Worm (Caenorhabditis elegans) whole organism, L3 larva: ENCODE results near the gene F02E11.3.

Experiments used
- R02D3.7 ChIP-seq: fragments of 150-350 bp; optimal IDR thresholded peaks from 2 replicates; lab custom pipeline; 2014; ENCODE audit warnings: missing biosample characterization, missing genetic modification characterization
- aly-2 ChIP-seq: fragments of 150-350 bp; optimal IDR thresholded peaks from 2 replicates; lab custom pipeline; 2014; ENCODE audit warnings: missing biosample characterization, missing genetic modification characterization
- ama-1 ChIP-seq: fragments of 150-350 bp; optimal IDR thresholded peaks from 2 replicates; lab custom pipeline; 2018
- ceh-16 ChIP-seq: sonication (generic microtip); optimal IDR thresholded peaks from 2 replicates; lab custom pipeline; 2017; ENCODE audit warnings: missing biosample characterization, missing genetic modification characterization
- ceh-28 ChIP-seq: fragments of 150-350 bp; optimal IDR thresholded peaks from 2 replicates; lab custom pipeline; 2014; ENCODE audit warnings: missing biosample characterization, missing genetic modification reagents, missing genetic modification characterization
- ceh-82 ChIP-seq: fragments of 150-350 bp; optimal IDR thresholded peaks from 2 replicates; lab custom pipeline; 2014; ENCODE audit warnings: missing biosample characterization, missing genetic modification characterization
- ceh-9 ChIP-seq: sonication (generic microtip); optimal IDR thresholded peaks from 2 replicates; lab custom pipeline; 2018; ENCODE audit warnings: missing biosample characterization, missing genetic modification characterization
- daf-12 ChIP-seq: fragments of 150-350 bp; optimal IDR thresholded peaks from 2 replicates; lab custom pipeline; 2014; ENCODE audit warnings: missing biosample characterization, missing genetic modification reagents, missing genetic modification characterization
- egl-5 ChIP-seq: fragments of 150-350 bp; optimal IDR thresholded peaks from 2 replicates; lab custom pipeline; 2017; ENCODE audit warnings: missing biosample characterization, missing genetic modification reagents, missing genetic modification characterization, inconsistent platforms
- elt-1 ChIP-seq: fragments of 150-350 bp; optimal IDR thresholded peaks from 2 replicates; lab custom pipeline; 2014; ENCODE audit warnings: missing biosample characterization, missing genetic modification characterization
- elt-3 ChIP-seq, 3 experiments: fragments of 150-350 bp in 1 of 3; sonication (generic microtip) in 2 of 3; optimal IDR thresholded peaks; 2 replicates in 2 of 3; 4 replicates in 1 of 3; lab custom pipeline; 2014 to 2017; ENCODE audit warnings: missing biosample characterization in 3 of 3, missing genetic modification characterization in 3 of 3
- fkh-10 ChIP-seq: sonication (generic microtip); optimal IDR thresholded peaks from 2 replicates; lab custom pipeline; 2017; ENCODE audit warnings: missing biosample characterization, missing genetic modification reagents, missing genetic modification characterization
- fkh-2 ChIP-seq: fragments of 150-350 bp; optimal IDR thresholded peaks from 2 replicates; lab custom pipeline; 2014; ENCODE audit warnings: missing biosample characterization, missing genetic modification reagents, missing genetic modification characterization
- fos-1 ChIP-seq: fragments of 150-350 bp; optimal IDR thresholded peaks from 2 replicates; lab custom pipeline; 2014; ENCODE audit warnings: missing biosample characterization, missing genetic modification characterization
- hmg-11 ChIP-seq: sonication (generic microtip); optimal IDR thresholded peaks from 2 replicates; lab custom pipeline; 2016; ENCODE audit warnings: missing genetic modification characterization, missing compliant biosample characterization
- jun-1 ChIP-seq: fragments of 150-350 bp; optimal IDR thresholded peaks from 2 replicates; lab custom pipeline; 2014; ENCODE audit warnings: missing biosample characterization, missing genetic modification reagents, missing genetic modification characterization
- lsy-12 ChIP-seq: sonication (generic microtip); optimal IDR thresholded peaks from 2 replicates; lab custom pipeline; 2016; ENCODE audit warnings: mild to moderate bottlenecking, missing genetic modification characterization, missing compliant biosample characterization
- mdl-1 ChIP-seq: fragments of 150-350 bp; optimal IDR thresholded peaks from 2 replicates; lab custom pipeline; 2014; ENCODE audit warnings: missing biosample characterization, missing genetic modification characterization
- mml-1 ChIP-seq: fragments of 150-350 bp; sonication (generic microtip); optimal IDR thresholded peaks from 3 replicates; lab custom pipeline; 2014; ENCODE audit warnings: missing biosample characterization, missing genetic modification characterization
- nfya-1 ChIP-seq: sonication (generic microtip); optimal IDR thresholded peaks from 2 replicates; lab custom pipeline; 2017; ENCODE audit warnings: missing genetic modification characterization, mild to moderate bottlenecking, missing compliant biosample characterization, antibody characterized with exemption, moderate library complexity; ENCODE audit not compliant: insufficient read depth
- nhr-12 ChIP-seq: fragments of 150-350 bp; optimal IDR thresholded peaks from 2 replicates; lab custom pipeline; 2014; ENCODE audit warnings: missing biosample characterization, missing genetic modification characterization
- nhr-28 ChIP-seq: fragments of 150-350 bp; optimal IDR thresholded peaks from 2 replicates; lab custom pipeline; 2014; ENCODE audit warnings: missing biosample characterization, missing genetic modification characterization
- nhr-43 ChIP-seq: sonication (generic microtip); optimal IDR thresholded peaks from 2 replicates; lab custom pipeline; 2016; ENCODE audit warnings: mild to moderate bottlenecking, missing genetic modification characterization, missing compliant biosample characterization; ENCODE audit not compliant: poor library complexity, severe bottlenecking
- nhr-67 ChIP-seq: fragments of 150-350 bp; optimal IDR thresholded peaks from 2 replicates; lab custom pipeline; 2014; ENCODE audit warnings: missing biosample characterization, missing genetic modification characterization
- nhr-77 ChIP-seq: fragments of 150-350 bp; optimal IDR thresholded peaks from 2 replicates; lab custom pipeline; 2014; ENCODE audit warnings: missing biosample characterization, missing genetic modification characterization
- pha-4 ChIP-seq: fragments of 150-350 bp; optimal IDR thresholded peaks from 2 replicates; lab custom pipeline; 2014; ENCODE audit warnings: missing biosample characterization, missing genetic modification reagents, missing genetic modification characterization
- pqm-1 ChIP-seq: fragments of 150-350 bp; optimal IDR thresholded peaks from 2 replicates; lab custom pipeline; 2017; ENCODE audit warnings: missing biosample characterization, missing genetic modification characterization, inconsistent platforms
- sea-2 ChIP-seq: fragments of 150-350 bp; sonication (generic microtip); optimal IDR thresholded peaks from 4 replicates; lab custom pipeline; 2014; ENCODE audit warnings: missing biosample characterization, missing genetic modification reagents, missing genetic modification characterization
- skn-1 ChIP-seq: fragments of 150-350 bp; optimal IDR thresholded peaks from 2 replicates; lab custom pipeline; 2014; ENCODE audit warnings: missing biosample characterization, missing genetic modification characterization
- snpc-4 ChIP-seq: fragments of 150-350 bp; optimal IDR thresholded peaks from 2 replicates; lab custom pipeline; 2014; ENCODE audit warnings: missing biosample characterization, missing genetic modification characterization
- tbx-2 ChIP-seq: sonication (generic microtip); optimal IDR thresholded peaks from 2 replicates; lab custom pipeline; 2016; ENCODE audit warnings: mild to moderate bottlenecking, missing genetic modification characterization, missing compliant biosample characterization
- unc-39 ChIP-seq: sonication (generic microtip); optimal IDR thresholded peaks from 4 replicates; lab custom pipeline; 2017; ENCODE audit warnings: missing biosample characterization, missing genetic modification characterization
- unc-62 ChIP-seq: fragments of 150-350 bp; sonication (generic microtip); optimal IDR thresholded peaks from 4 replicates; lab custom pipeline; 2014; ENCODE audit warnings: missing biosample characterization, missing genetic modification reagents, missing genetic modification characterization
- ztf-11 ChIP-seq: fragments of 150-350 bp; optimal IDR thresholded peaks from 2 replicates; lab custom pipeline; 2014; ENCODE audit warnings: missing biosample characterization, missing genetic modification characterization
- ztf-4 ChIP-seq: fragments of 150-350 bp; optimal IDR thresholded peaks from 2 replicates; lab custom pipeline; 2014; ENCODE audit warnings: missing biosample characterization, missing genetic modification characterization

Gene F02E11.3

DNA sequence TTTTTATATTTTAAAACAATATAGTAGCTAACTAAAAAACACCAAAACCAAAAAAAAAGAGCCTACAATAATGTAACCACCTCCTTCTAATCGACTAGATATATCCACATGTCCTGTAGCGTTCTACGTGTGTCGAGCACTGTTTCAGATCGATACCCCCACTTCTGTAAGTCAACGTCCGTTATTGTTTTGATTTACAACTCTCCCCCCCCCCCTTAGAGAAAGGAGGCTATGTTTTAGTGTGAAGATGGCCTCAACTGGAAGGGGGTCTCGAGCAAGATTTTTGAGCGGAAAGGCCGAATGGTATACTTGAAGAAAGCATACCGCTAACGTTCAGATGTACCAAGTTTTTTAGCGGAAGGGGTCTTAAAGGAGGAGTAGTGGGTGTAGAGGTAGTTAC, 2.9 kb upstream of the F02E11.3 start, which contains the start of gene F02E11.4:
TSS of gene F02E11.4 (minus strand) at position 101 of the 400 bp plus-strand sequence.
- TF ChIP-seq skn-1 (no peak), nhr-67 (tag; lab: Kevin White, UChicago) (no peak), fos-1 (tag; lab: Kevin White, UChicago) (no peak), egl-5 (tag; lab: Kevin White, UChicago) (no peak), unc-39 (no peak), ceh-28 (tag; lab: Kevin White, UChicago) (no peak), tbx-2 (tag; lab: Kevin White, UChicago) (no peak), aly-2 (tag; lab: Kevin White, UChicago) (no peak), nhr-43 (tag; lab: Kevin White, UChicago) (no peak), mml-1 (tag; lab: Kevin White, UChicago) (no peak), fkh-10 (GFP tag; lab: Kevin White, UChicago) (no peak), nfya-1 (tag; lab: Kevin White, UChicago) (no peak), R02D3.7 (tag; lab: Kevin White, UChicago) (no peak), ztf-11 (tag; lab: Kevin White, UChicago) (no peak), hmg-11 (tag; lab: Kevin White, UChicago) (no peak), nhr-77 (tag; lab: Kevin White, UChicago) (no peak), ceh-16 (tag; lab: Kevin White, UChicago) (no peak), fkh-2 (tag; lab: Kevin White, UChicago) (no peak), ztf-4 (tag; lab: Kevin White, UChicago) (no peak)

- TF ChIP-seq snpc-4 (tag; lab: Kevin White, UChicago), result no peak
- no peak for TF ChIP-seq nhr-43 (tag; lab: Kevin White, UChicago)
Observed at ce11 chrII:3270598-3270997, 4.2 kb downstream of the F02E11.3 start.

DNA sequence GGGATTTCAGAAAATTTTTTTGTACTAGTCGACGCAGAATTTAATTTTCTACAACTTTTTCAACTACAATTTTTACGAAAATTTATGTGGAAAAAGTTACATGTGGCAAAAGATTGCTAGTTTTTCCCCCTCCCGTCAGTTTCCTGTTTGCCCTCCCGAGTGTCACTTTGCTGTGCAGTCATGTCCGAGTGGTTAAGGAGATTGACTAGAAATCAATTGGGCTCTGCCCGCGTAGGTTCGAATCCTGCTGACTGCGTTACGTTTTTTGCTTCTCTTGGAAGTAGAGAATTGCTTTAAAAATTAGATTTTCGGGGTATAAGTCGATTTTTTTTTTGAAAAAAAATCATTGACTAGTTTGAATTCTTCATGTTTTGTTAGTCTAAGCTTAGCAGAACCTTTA, 7.0 kb downstream of the F02E11.3 start:
- TF ChIP-seq nfya-1 (tag; lab: Kevin White, UChicago), result peak; percentile 8
- no peak for TF ChIP-seq ceh-9 (tag; lab: Kevin White, UChicago)
- peak; percentile 17 for TF ChIP-seq pha-4 (tag; lab: Kevin White, UChicago)
- TF ChIP-seq pqm-1 (tag; lab: Kevin White, UChicago), result no peak

DNA sequence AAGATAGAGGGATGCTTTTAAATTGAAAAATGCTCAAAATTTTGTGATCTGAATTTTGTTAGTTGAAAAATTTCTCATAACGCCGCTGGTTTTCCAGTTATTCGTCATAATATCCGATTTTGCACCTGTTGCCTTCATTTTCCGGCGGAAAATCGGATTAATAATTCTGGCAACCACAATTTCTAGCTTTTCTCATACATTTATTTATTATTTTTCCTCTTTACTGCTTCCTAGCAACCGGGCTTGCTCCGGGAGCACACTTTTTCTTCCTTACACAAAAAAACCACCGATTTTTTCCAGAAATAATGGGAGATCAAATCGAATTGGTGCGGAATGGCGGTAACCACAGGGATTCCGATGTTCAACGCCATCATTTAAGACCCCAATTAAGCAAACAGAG, 7.5 kb downstream of the F02E11.3 start, which contains the start of gene F02E11.7:
TSS of gene F02E11.7 (plus strand) at position 301 of the 400 bp plus-strand sequence.
- TF ChIP-seq ceh-82 (tag; lab: Kevin White, UChicago), result no peak
- no peak for TF ChIP-seq unc-62 (GFP tag; lab: Kevin White, UChicago)
- TF ChIP-seq nhr-67 (tag; lab: Kevin White, UChicago), result no peak
- TF ChIP-seq ama-1 (lab: Kevin White, UChicago), result no peak
- no peak for TF ChIP-seq R02D3.7 (tag; lab: Kevin White, UChicago)
- no peak for TF ChIP-seq hmg-11 (tag; lab: Kevin White, UChicago)
- no peak for TF ChIP-seq fkh-2 (tag; lab: Kevin White, UChicago)
- no peak for TF ChIP-seq elt-3 (tag; optimal IDR thresholded peaks at IDR 0.05; lab: Kevin White, UChicago)
- TF ChIP-seq nhr-28 (tag; lab: Kevin White, UChicago), result no peak
- no peak for TF ChIP-seq nhr-12 (tag; lab: Kevin White, UChicago)

ce11 chrII:3264704-3265103, 10.1 kb downstream of the F02E11.3 start:
- TF ChIP-seq daf-12 (tag; lab: Kevin White, UChicago) (no peak), mml-1 (tag; lab: Kevin White, UChicago) (no peak), egl-5 (tag; lab: Kevin White, UChicago) (no peak), fos-1 (tag; lab: Kevin White, UChicago) (no peak), snpc-4 (tag; lab: Kevin White, UChicago) (no peak), ceh-9 (tag; lab: Kevin White, UChicago) (no peak), hmg-11 (tag; lab: Kevin White, UChicago) (no peak), mdl-1 (tag; lab: Kevin White, UChicago) (no peak), skn-1 (no peak), lsy-12 (tag; lab: Kevin White, UChicago) (no peak), elt-1 (tag; lab: Kevin White, UChicago) (no peak), jun-1 (no peak), ztf-11 (tag; lab: Kevin White, UChicago) (no peak), pqm-1 (tag; lab: Kevin White, UChicago) (no peak), sea-2 (GFP tag; lab: Kevin White, UChicago) (no peak), ceh-82 (tag; lab: Kevin White, UChicago) (no peak), R02D3.7 (tag; lab: Kevin White, UChicago) (no peak)
